Worm (Caenorhabditis elegans): ENCODE data around the gene srx-9.

The srx-9 gene

DNA sequence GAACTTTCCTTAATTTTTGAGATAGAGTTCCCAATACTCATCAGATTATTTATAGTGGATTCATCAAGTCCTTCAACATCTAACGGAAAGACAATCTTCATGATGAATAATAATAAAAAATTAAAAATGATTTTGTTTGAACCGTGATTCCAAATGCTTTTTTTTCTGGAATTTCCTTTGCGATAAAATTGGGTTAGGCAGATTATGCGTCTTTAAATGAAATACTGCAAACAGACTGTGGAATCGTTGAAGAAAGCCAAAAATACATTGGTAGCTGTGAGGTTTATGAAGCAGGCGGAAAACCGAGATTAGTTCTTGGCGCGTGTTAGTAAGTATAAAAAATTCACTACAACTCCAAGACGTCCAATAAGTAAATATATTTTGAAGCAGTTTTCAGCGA lies 31.3 kb upstream of the srx-9 start, which contains the start of gene srw-68:
Gene srw-68 (minus strand): TSS at position 101 of the 400 bp plus-strand sequence.
- TF ChIP-seq pax-3 (tag; optimal IDR thresholded peaks at IDR 0.05): no peak
- TF ChIP-seq hlh-4 (tag; optimal IDR thresholded peaks at IDR 0.05): no peak
- TF ChIP-seq C16A3.4 (tag; optimal IDR thresholded peaks at IDR 0.05): no peak

DNA sequence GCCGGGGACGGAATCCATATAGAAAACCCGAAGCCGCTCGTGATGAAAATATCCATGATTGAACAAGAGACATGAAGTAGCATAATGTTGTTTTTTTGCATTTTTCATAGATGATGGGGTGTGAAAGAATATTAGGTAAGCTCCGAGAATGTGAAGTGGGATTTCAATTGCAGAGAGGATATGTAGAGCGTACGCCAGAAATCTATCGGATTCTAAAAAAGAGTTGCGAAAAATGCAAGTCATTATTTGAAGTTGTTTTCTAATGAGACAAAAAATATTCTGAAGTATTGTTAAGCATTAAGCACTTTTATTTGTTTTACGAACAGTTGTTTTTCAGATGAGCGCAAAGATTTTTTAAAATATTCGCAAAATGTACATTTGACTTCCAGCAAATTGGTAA lies 29.1 kb upstream of the srx-9 start, which contains the start of gene F18E3.10:
Gene F18E3.10 (minus strand): TSS at position 101 of the 400 bp plus-strand sequence.
- TF ChIP-seq aly-2 (tag; optimal IDR thresholded peaks at IDR 0.05) (no peak), F16B12.6 (tag; optimal IDR thresholded peaks at IDR 0.05) (no peak), nhr-28 (tag; optimal IDR thresholded peaks at IDR 0.05) (no peak), egl-27 (tag; optimal IDR thresholded peaks at IDR 0.05) (no peak), alr-1 (tag; optimal IDR thresholded peaks at IDR 0.05; ENCODE audit: borderline replicate concordance) (no peak), C04F5.9 (tag; optimal IDR thresholded peaks at IDR 0.05) (no peak), ceh-88 (GFP tag; IDR thresholded peaks at IDR 0.05) (no peak), C16A3.4 (tag; optimal IDR thresholded peaks at IDR 0.05) (no peak), sox-4 (tag; optimal IDR thresholded peaks at IDR 0.05) (no peak), efl-1 (optimal IDR thresholded peaks at IDR 0.05) (no peak), efl-1 (GFP tag; optimal IDR thresholded peaks at IDR 0.05 in 1 of 2) (no peak), snu-23 (GFP tag; optimal IDR thresholded peaks at IDR 0.05) (no peak), lir-3 (tag; optimal IDR thresholded peaks at IDR 0.05; ENCODE audit: poor library complexity) (no peak), Y116A8C.19 (tag; optimal IDR thresholded peaks at IDR 0.05; ENCODE audit: borderline replicate concordance) (no peak), nhr-47 (tag; optimal IDR thresholded peaks at IDR 0.05) (no peak), nhr-76 (tag; optimal IDR thresholded peaks at IDR 0.05) (no peak), pax-3 (tag; optimal IDR thresholded peaks at IDR 0.05) (no peak), isw-1 (GFP tag; IDR thresholded peaks at IDR 0.05) (no peak), ces-1 (GFP tag; optimal IDR thresholded peaks at IDR 0.05) (no peak)

DNA sequence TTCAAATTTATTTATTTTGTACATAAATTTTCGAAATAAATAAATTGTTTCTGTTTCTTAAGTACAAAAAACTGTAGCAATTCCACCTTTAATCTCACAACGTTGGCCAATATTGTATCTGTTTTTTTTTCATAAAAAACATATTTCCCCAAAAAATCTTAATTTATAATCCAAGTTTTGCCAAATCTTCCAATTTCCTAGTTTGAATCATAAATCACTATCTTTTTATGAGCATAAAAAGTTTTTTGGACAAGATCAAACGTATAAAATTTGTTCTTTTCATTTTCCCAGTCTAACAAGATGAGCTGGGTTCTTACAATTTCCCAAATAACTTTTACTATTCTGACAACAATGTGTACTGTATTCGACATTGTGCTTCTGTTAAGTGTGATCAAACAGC lies 24.9 kb upstream of the srx-9 start, which contains the start of gene srxa-4:
Gene srxa-4 (plus strand): TSS at position 301 of the 400 bp plus-strand sequence.
- no peak for TF ChIP-seq ceh-88 (GFP tag; IDR thresholded peaks at IDR 0.05)
- TF ChIP-seq lin-35 (GFP tag; optimal IDR thresholded peaks at IDR 0.05): no peak
- no peak for TF ChIP-seq ceh-90 (tag; optimal IDR thresholded peaks at IDR 0.05)
- no peak for TF ChIP-seq snu-23 (GFP tag; optimal IDR thresholded peaks at IDR 0.05)
- TF ChIP-seq nhr-77 (tag; optimal IDR thresholded peaks at IDR 0.05): no peak
- TF ChIP-seq ceh-82 (tag; optimal IDR thresholded peaks at IDR 0.05): no peak
- TF ChIP-seq sup-37 (GFP tag; optimal IDR thresholded peaks at IDR 0.05): no peak
- no peak for TF ChIP-seq C34B4.2 (tag; optimal IDR thresholded peaks at IDR 0.05)
- no peak for TF ChIP-seq unc-30 (tag; optimal IDR thresholded peaks at IDR 0.05)
- no peak for TF ChIP-seq snpc-4 (tag; optimal IDR thresholded peaks at IDR 0.05)
- no peak for TF ChIP-seq efl-1 (optimal IDR thresholded peaks at IDR 0.05)
- TF ChIP-seq efl-1 (GFP tag; optimal IDR thresholded peaks at IDR 0.05 in 1 of 2): no peak
- TF ChIP-seq efl-3 (GFP tag; optimal IDR thresholded peaks at IDR 0.05): no peak
- TF ChIP-seq swsn-7 (tag; optimal IDR thresholded peaks at IDR 0.05): no peak
- TF ChIP-seq sptf-1 (tag; optimal IDR thresholded peaks at IDR 0.05): no peak
- TF ChIP-seq mdl-1 (tag; optimal IDR thresholded peaks at IDR 0.05): no peak
- no peak for TF ChIP-seq hpl-2 (GFP tag; optimal IDR thresholded peaks at IDR 0.05)
- no peak for TF ChIP-seq fkh-8 (tag; optimal IDR thresholded peaks at IDR 0.05)
- no peak for TF ChIP-seq nhr-85 (tag)
- no peak for TF ChIP-seq vab-15 (tag; optimal IDR thresholded peaks at IDR 0.05)
- TF ChIP-seq mef-2 (tag; optimal IDR thresholded peaks at IDR 0.05): no peak

DNA sequence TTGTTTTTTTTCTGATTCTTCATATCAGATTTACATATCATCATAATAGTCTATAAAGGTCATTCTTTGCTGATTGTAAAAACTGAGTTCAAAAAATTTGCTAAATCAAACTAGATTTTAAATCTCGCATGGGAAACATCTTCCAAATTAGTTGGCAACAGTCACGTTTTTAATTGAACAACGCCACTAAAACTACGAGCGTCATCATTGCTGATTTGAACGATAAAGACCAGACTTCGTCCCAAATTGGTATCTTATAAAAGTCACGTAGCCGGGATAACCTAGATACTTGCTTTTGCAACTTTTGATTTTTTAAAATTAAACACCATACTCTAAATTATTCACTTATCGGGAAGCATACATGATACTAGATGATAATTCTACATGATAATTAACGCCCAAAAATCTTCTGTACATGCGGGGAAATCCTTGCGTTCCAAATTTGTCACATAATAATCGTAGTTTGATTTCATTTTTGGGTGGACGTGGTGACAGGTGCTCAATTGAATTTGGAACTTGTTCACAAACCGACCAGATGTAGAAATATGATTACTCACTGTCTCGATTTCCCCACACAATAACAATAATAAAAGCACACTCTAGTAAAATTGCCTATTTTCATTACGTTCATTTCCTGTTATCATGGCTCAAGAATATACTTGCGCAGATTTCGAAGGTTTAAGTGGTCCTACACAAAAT lies 21.9 kb upstream of the srx-9 start, which contains the start of gene srw-67:
Gene srw-67 (plus strand): TSS at position 643 of the 699 bp plus-strand sequence.
- TF ChIP-seq elt-2 (tag; optimal IDR thresholded peaks at IDR 0.05) (no peak), efl-1 (optimal IDR thresholded peaks at IDR 0.05) (no peak), efl-1 (GFP tag; optimal IDR thresholded peaks at IDR 0.05 in 1 of 2) (peak in 1 of 2 experiments; percentile 41), nhr-90 (tag; optimal IDR thresholded peaks at IDR 0.05; ENCODE audit: poor library complexity) (no peak), efl-3 (GFP tag; optimal IDR thresholded peaks at IDR 0.05) (no peak), rnt-1 (tag; optimal IDR thresholded peaks at IDR 0.05) (no peak), lin-35 (GFP tag; optimal IDR thresholded peaks at IDR 0.05) (no peak), ces-1 (GFP tag; optimal IDR thresholded peaks at IDR 0.05) (no peak), nhr-20 (tag; optimal IDR thresholded peaks at IDR 0.05) (no peak), elt-3 (tag; optimal IDR thresholded peaks at IDR 0.05) (peak in 1 of 6 experiments; percentile 33), tlp-1 (tag; optimal IDR thresholded peaks at IDR 0.05) (no peak), lin-39 (tag; optimal IDR thresholded peaks at IDR 0.05) (no peak), blmp-1 (tag; optimal IDR thresholded peaks at IDR 0.05) (peak; percentile 14)

Measured in whole organism, L1 larva.